Worm (Caenorhabditis elegans): ENCODE results near the gene Y53F4B.21.

ce11 chrII:15042310-15042709 lies 47.7 kb upstream of the Y53F4B.21 start:
- TF ChIP-seq nhr-12 (tag; optimal IDR thresholded peaks at IDR 0.05) (no peak), zip-8 (tag; optimal IDR thresholded peaks at IDR 0.05) (no peak), nhr-28 (tag; optimal IDR thresholded peaks at IDR 0.05) (no peak), mep-1 (tag; optimal IDR thresholded peaks at IDR 0.05) (no peak), snpc-4 (tag; optimal IDR thresholded peaks at IDR 0.05) (no peak), pha-4 (tag; optimal IDR thresholded peaks at IDR 0.05) (no peak), lsy-2 (tag; optimal IDR thresholded peaks at IDR 0.05) (no peak), unc-62 (GFP tag; optimal IDR thresholded peaks at IDR 0.05) (no peak), elt-3 (tag; optimal IDR thresholded peaks at IDR 0.05) (no peak), ztf-11 (tag; optimal IDR thresholded peaks at IDR 0.05) (no peak), unc-39 (tag; optimal IDR thresholded peaks at IDR 0.05) (no peak), M03D4.4 (tag; optimal IDR thresholded peaks at IDR 0.05) (no peak), nhr-237 (tag; optimal IDR thresholded peaks at IDR 0.05) (no peak), sptf-1 (tag; optimal IDR thresholded peaks at IDR 0.05) (no peak)

Measured in whole organism, mixed stage, embryonic.